Worm (Caenorhabditis elegans): Measurements from ENCODE around the gene tra-1.
A peak's percentile ranks its signal among the peaks of the same experiment; 100 is the strongest.

The tra-1 gene

DNA sequence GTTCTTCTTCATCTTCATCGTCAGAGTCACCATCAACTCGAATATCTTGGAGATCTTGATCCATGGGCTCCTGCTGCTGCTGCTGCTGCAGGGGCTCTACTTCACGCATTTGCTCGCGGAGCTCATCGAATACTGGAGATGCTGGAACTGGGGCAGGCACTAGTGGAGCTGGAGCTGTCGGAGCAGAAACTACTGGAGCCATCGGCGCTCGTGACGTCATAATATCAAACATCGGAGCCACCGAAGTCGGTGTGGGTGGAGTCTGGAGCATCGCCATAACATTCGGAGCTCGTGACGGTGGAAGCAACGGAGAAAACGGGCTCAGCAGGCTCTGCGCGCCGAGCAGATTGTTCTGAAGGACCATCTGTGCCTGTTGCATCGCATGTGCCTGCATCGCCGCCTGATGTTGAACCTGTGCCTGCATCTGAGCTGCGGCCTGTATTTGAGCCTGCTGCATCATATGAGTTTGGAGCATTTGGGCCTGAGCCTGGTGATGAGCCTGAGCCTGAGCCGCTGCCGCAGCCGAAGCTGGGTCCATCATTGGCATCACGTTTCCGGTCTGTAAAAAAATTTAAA lies 19.3 kb downstream of the tra-1 start:
- TF ChIP-seq nfya-1 (tag; optimal IDR thresholded peaks at IDR 0.05), result no peak
- TF ChIP-seq pat-9 (tag; optimal IDR thresholded peaks at IDR 0.05), result no peak
- no peak for TF ChIP-seq pag-3 (tag; optimal IDR thresholded peaks at IDR 0.05; ENCODE audit: borderline replicate concordance)
- TF ChIP-seq ceh-2 (tag; optimal IDR thresholded peaks at IDR 0.05), result no peak
- TF ChIP-seq npax-4 (tag; optimal IDR thresholded peaks at IDR 0.05), result no peak
- TF ChIP-seq zip-5 (tag; optimal IDR thresholded peaks at IDR 0.05), result no peak
- no peak for TF ChIP-seq hlh-8 (tag; optimal IDR thresholded peaks at IDR 0.05)
- no peak for TF ChIP-seq dmd-4 (tag; optimal IDR thresholded peaks at IDR 0.05; ENCODE audit: borderline replicate concordance)
- no peak for TF ChIP-seq pha-2 (tag; optimal IDR thresholded peaks at IDR 0.05)
- TF ChIP-seq sox-4 (tag; optimal IDR thresholded peaks at IDR 0.05), result no peak
- no peak for TF ChIP-seq fkh-10 (GFP tag; optimal IDR thresholded peaks at IDR 0.05)
- TF ChIP-seq unc-42 (tag; optimal IDR thresholded peaks at IDR 0.05), result no peak
- no peak for TF ChIP-seq lim-6 (tag; optimal IDR thresholded peaks at IDR 0.05)
- no peak for TF ChIP-seq pax-1 (tag; optimal IDR thresholded peaks at IDR 0.05)
- TF ChIP-seq mec-3 (tag; optimal IDR thresholded peaks at IDR 0.05; ENCODE audit: borderline replicate concordance), result no peak
- TF ChIP-seq eyg-1 (tag; optimal IDR thresholded peaks at IDR 0.05), result no peak
- TF ChIP-seq unc-55 (GFP tag; optimal IDR thresholded peaks at IDR 0.05), result no peak
- TF ChIP-seq F13H6.1 (tag; optimal IDR thresholded peaks at IDR 0.05), result no peak
- no peak for TF ChIP-seq lin-11 (tag; optimal IDR thresholded peaks at IDR 0.05)
- TF ChIP-seq ref-2 (tag; optimal IDR thresholded peaks at IDR 0.05), result no peak

DNA sequence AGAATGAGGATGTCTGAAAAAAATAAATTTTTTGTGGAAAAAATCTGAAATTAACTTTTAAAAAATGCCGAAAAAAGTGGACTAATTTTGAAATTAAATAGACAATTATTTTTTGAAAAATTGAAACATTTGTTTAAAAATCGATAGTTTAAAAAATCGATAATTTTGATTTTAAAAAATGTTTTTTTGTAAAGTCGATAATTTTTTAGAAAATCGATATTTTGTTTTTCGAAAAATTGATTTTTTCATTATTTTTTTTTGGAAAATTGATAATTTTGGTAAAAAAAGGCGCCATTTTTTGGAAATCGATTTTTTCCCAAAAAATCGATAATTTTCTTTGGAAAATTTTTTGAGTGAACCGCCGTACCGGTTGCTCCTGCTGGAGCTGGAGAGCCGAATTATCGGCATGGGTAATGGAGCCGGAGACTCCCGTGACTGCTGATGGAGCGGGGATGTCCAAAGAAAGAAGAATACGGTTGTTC lies 22.7 kb downstream of the tra-1 start:
- TF ChIP-seq ceh-48 (tag; optimal IDR thresholded peaks at IDR 0.05) (peak; percentile 27), ceh-6 (GFP tag; optimal IDR thresholded peaks at IDR 0.05) (no peak), fax-1 (tag; optimal IDR thresholded peaks at IDR 0.05) (no peak), K09A11.1 (tag; optimal IDR thresholded peaks at IDR 0.05; ENCODE audit: insufficient read depth) (no peak)

DNA sequence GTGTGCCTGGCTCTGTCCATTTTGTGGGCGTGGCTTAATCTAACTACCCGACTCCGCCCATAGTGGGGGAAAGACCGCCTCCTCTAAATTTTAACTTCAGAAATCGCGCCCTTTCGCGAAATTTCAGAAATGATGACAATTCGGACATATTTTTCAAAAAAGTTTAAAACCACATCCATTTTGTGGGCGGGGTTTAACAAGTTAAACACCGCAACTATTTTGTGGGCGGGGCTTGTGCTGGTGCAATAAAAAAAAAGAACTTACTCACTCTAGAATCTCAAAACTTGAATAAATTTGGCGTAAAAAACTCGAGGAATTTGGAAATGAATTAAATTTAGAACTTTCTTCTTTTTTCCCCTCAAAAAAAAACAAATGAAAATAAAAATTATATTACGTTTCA lies 24.5 kb downstream of the tra-1 start:
- no peak for TF ChIP-seq syd-9 (tag; optimal IDR thresholded peaks at IDR 0.05)

DNA sequence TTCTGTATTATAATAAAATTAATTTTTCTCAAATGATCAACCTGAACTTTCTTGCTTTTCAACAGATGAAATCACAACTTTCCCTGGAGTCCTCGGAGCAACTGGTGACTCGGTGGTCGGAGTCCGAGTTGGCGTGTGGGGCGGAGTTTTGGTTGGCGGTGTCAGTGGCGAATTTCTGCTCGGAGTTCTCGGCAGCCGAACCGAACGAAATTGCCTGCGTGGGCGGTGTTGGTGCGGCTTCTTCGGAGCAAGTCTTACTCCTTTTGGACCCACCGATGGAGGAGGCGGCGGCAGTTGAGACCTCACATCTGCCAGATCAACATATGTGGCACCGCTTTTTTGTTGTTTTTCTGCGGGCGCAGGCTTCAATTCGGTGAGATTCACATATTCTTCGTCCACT lies 25.3 kb downstream of the tra-1 start:
- TF ChIP-seq syd-9 (tag; optimal IDR thresholded peaks at IDR 0.05) (no peak), ahr-1 (tag; optimal IDR thresholded peaks at IDR 0.05) (no peak), pqm-1 (tag; optimal IDR thresholded peaks at IDR 0.05) (no peak), ceh-18 (tag; optimal IDR thresholded peaks at IDR 0.05) (no peak)

DNA sequence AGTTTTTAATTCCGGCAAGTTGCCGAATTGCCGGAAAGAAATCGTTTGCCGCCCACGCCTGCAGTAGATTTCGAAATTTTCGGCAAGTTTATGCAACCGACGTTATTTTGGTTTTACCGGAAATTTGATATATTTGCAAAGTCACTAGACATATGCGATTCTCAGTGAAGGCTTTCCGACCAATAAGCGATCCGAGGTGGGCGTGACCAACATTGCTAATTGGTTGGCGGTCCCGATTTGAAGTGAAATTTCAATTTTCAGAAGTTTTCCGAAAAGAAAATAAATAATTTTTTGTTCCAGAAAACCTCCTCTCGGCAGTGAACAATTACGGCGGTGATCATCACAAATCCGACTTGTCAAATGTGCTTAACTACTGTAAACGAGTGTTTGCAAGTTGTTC lies 37.1 kb downstream of the tra-1 start:
- TF ChIP-seq K09A11.1 (tag; optimal IDR thresholded peaks at IDR 0.05; ENCODE audit: insufficient read depth) (no peak), nfya-1 (tag; optimal IDR thresholded peaks at IDR 0.05) (peak; percentile 67)

DNA sequence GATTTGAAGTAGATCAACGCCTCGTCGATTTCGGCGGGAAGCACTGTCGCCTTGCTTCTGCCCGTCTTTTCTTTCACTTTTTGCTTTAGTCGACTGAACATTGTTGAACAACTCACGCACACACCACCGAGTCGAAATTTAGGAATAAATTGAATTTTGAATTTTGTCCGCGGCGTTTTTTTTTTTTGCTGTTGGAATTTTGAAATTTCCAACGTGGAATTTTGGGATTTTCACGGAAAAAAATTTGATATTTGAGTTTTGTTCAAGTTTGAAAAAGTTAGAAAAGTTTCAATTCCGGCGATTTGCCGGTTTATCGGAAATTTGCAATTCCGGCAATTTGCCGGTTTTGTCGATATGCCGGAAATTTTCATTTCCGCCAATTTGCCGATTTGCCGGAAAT lies 37.9 kb downstream of the tra-1 start, which contains the start of gene Y47D3A.31:
Y47D3A.31 (minus strand) TSS at position 101 of the 400 bp plus-strand sequence.
- TF ChIP-seq fax-1 (tag; optimal IDR thresholded peaks at IDR 0.05) (no peak), Y22D7AL.16 (tag; optimal IDR thresholded peaks at IDR 0.05) (no peak), dve-1 (tag; optimal IDR thresholded peaks at IDR 0.05) (no peak), nhr-11 (tag; optimal IDR thresholded peaks at IDR 0.05) (no peak), elt-4 (tag; optimal IDR thresholded peaks at IDR 0.05) (no peak), ama-1 (optimal IDR thresholded peaks at IDR 0.05) (no peak)

All from whole organism, late embryonic.